Worm (Caenorhabditis elegans) whole organism, young adult: ENCODE data around the gene fbxc-25.
A peak's percentile ranks its signal among the peaks of the same experiment; 100 is the strongest.

Source experiments
- D2030.7 ChIP-seq: fragments of 200-800 bp; sonication (Bioruptor generic); IDR thresholded peaks from 2 replicates; pipeline ENCODE4 v1.3.6; 2022; ENCODE audit warnings: missing genetic modification reagents, missing genetic modification characterization, missing compliant biosample characterization
- F33H1.4 ChIP-seq: fragments of 200-800 bp; sonication (Bioruptor generic); IDR thresholded peaks from 2 replicates; pipeline ENCODE4 v1.3.6; 2022; ENCODE audit warnings: missing genetic modification reagents, missing genetic modification characterization, missing compliant biosample characterization
- F49E8.2 ChIP-seq: sonication (generic microtip); optimal IDR thresholded peaks from 3 replicates; lab custom pipeline; 2017; ENCODE audit warnings: missing genetic modification characterization, mild to moderate bottlenecking, missing compliant biosample characterization, antibody characterized with exemption, moderate library complexity; ENCODE audit not compliant: insufficient read depth
- F55B11.4 ChIP-seq: sonication (generic microtip); optimal IDR thresholded peaks from 2 replicates; lab custom pipeline; 2016; ENCODE audit warnings: missing compliant biosample characterization, missing genetic modification characterization, borderline replicate concordance; ENCODE audit not compliant: insufficient read depth
- T26A5.8 ChIP-seq: sonication (generic microtip); optimal IDR thresholded peaks from 2 replicates; lab custom pipeline; 2016; ENCODE audit warnings: missing genetic modification characterization, missing compliant biosample characterization
- Y53F4B.3 ChIP-seq: fragments of 200-800 bp; sonication (Bioruptor generic); IDR thresholded peaks from 2 replicates; pipeline ENCODE4 v1.3.6; 2022; ENCODE audit warnings: missing genetic modification reagents, missing genetic modification characterization, missing compliant biosample characterization
- ZK185.1 ChIP-seq: sonication (generic microtip); optimal IDR thresholded peaks from 2 replicates; lab custom pipeline; 2016; ENCODE audit warnings: mild to moderate bottlenecking, missing genetic modification characterization, missing compliant biosample characterization; ENCODE audit not compliant: poor library complexity, severe bottlenecking
- athp-1 ChIP-seq: sonication (generic microtip); optimal IDR thresholded peaks from 2 replicates; lab custom pipeline; 2017; ENCODE audit warnings: mild to moderate bottlenecking, missing genetic modification characterization, missing compliant biosample characterization
- attf-5 ChIP-seq: fragments of 200-800 bp; sonication (Bioruptor generic); optimal IDR thresholded peaks from 2 replicates; lab custom pipeline; 2018; ENCODE audit warnings: mild to moderate bottlenecking, missing genetic modification characterization, missing compliant biosample characterization
- attf-6 ChIP-seq: fragments of 200-800 bp; sonication (Bioruptor generic); IDR thresholded peaks from 2 replicates; pipeline ENCODE4 v1.3.6; 2022; ENCODE audit warnings: missing genetic modification reagents, missing genetic modification characterization, missing compliant biosample characterization
- cebp-2 ChIP-seq: fragments of 200-800 bp; sonication (Bioruptor generic); IDR thresholded peaks from 2 replicates; pipeline ENCODE4 v1.3.6; 2022; ENCODE audit warnings: missing genetic modification characterization, missing compliant biosample characterization
- ceh-27 ChIP-seq: fragments of 200-800 bp; sonication (Bioruptor generic); optimal IDR thresholded peaks from 2 replicates; lab custom pipeline; 2018; ENCODE audit warnings: mild to moderate bottlenecking, missing genetic modification characterization, moderate library complexity, missing compliant biosample characterization
- chd-7 ChIP-seq: sonication (generic microtip); optimal IDR thresholded peaks from 2 replicates; lab custom pipeline; 2016; ENCODE audit warnings: mild to moderate bottlenecking, missing genetic modification characterization, moderate library complexity, missing compliant biosample characterization
- egl-18 ChIP-seq: fragments of 200-800 bp; sonication (Bioruptor generic); IDR thresholded peaks from 2 replicates; pipeline ENCODE4 v1.3.6; 2022; ENCODE audit warnings: missing genetic modification reagents, missing genetic modification characterization, missing compliant biosample characterization
- egrh-3 ChIP-seq: fragments of 200-800 bp; sonication (Bioruptor generic); IDR thresholded peaks from 2 replicates; pipeline ENCODE4 v1.3.6; 2022; ENCODE audit warnings: missing genetic modification reagents, missing genetic modification characterization, missing compliant biosample characterization
- hlh-26 ChIP-seq: fragments of 200-800 bp; sonication (Bioruptor generic); conservative IDR thresholded peaks from 2 replicates; pipeline ENCODE4 v1.3.6; 2022; ENCODE audit warnings: missing genetic modification reagents, missing genetic modification characterization, missing compliant biosample characterization
- hsf-1 ChIP-seq: fragments of 200-800 bp; sonication (Bioruptor generic); IDR thresholded peaks from 2 replicates; pipeline ENCODE4 v1.3.6; 2022; ENCODE audit warnings: missing genetic modification reagents, missing genetic modification characterization, missing compliant biosample characterization
- let-526 ChIP-seq: fragments of 200-800 bp; sonication (Bioruptor generic); IDR thresholded peaks from 2 replicates; pipeline ENCODE4 v1.3.6; 2022; ENCODE audit warnings: missing genetic modification reagents, missing genetic modification characterization, missing compliant biosample characterization
- lin-40 ChIP-seq: sonication (generic microtip); optimal IDR thresholded peaks from 2 replicates; lab custom pipeline; 2016; ENCODE audit warnings: missing genetic modification characterization, mild to moderate bottlenecking, missing compliant biosample characterization, missing genotype, missing genetic modification reagents
- madf-10 ChIP-seq: sonication (generic microtip); optimal IDR thresholded peaks from 2 replicates; lab custom pipeline; 2016; ENCODE audit warnings: mild to moderate bottlenecking, missing genetic modification characterization, missing compliant biosample characterization
- mel-28 ChIP-seq: sonication (generic microtip); optimal IDR thresholded peaks from 2 replicates; lab custom pipeline; 2016; ENCODE audit warnings: borderline replicate concordance, mild to moderate bottlenecking, missing genetic modification characterization, missing compliant biosample characterization
- nfya-2 ChIP-seq: fragments of 200-800 bp; sonication (Bioruptor generic); IDR thresholded peaks from 2 replicates; pipeline ENCODE4 v1.3.6; 2022; ENCODE audit warnings: missing genetic modification reagents, missing genetic modification characterization, missing compliant biosample characterization
- nhr-120 ChIP-seq: fragments of 200-800 bp; sonication (Bioruptor generic); IDR thresholded peaks from 2 replicates; pipeline ENCODE4 v1.3.6; 2022; ENCODE audit warnings: missing genetic modification characterization, missing compliant biosample characterization
- nhr-179 ChIP-seq: sonication (generic microtip); optimal IDR thresholded peaks from 2 replicates; lab custom pipeline; 2016; ENCODE audit warnings: mild to moderate bottlenecking, missing genetic modification characterization, missing compliant biosample characterization
- nhr-80 ChIP-seq: sonication (generic microtip); optimal IDR thresholded peaks from 2 replicates; lab custom pipeline; 2016; ENCODE audit warnings: missing genetic modification characterization, missing compliant biosample characterization
- pbrm-1 ChIP-seq: fragments of 200-800 bp; sonication (Bioruptor generic); IDR thresholded peaks from 2 replicates; pipeline ENCODE4 v1.3.6; 2022; ENCODE audit warnings: missing genetic modification reagents, missing genetic modification characterization, missing compliant biosample characterization
- repo-1 ChIP-seq: sonication (generic microtip); optimal IDR thresholded peaks from 2 replicates; lab custom pipeline; 2017; ENCODE audit warnings: mild to moderate bottlenecking, missing genetic modification characterization, missing compliant biosample characterization
- sea-2 ChIP-seq: fragments of 200-800 bp; sonication (Bioruptor generic); IDR thresholded peaks from 2 replicates; pipeline ENCODE4 v1.3.6; 2022; ENCODE audit warnings: missing genetic modification characterization, missing compliant biosample characterization
- snpc-3.4 ChIP-seq: sonication (generic microtip); optimal IDR thresholded peaks from 2 replicates; lab custom pipeline; 2017; ENCODE audit warnings: missing genetic modification characterization, mild to moderate bottlenecking, missing compliant biosample characterization, antibody characterized with exemption, moderate library complexity, missing genotype, missing genetic modification reagents
- snpc-4 ChIP-seq, 5 experiments: fragments of 150-350 bp in 1 of 5; sonication (generic microtip) in 4 of 5; optimal IDR thresholded peaks; 2 replicates each; lab custom pipeline; 2014 to 2018; ENCODE audit warnings: missing genetic modification characterization in 5 of 5, missing biosample characterization in 3 of 5, antibody characterized with exemption in 2 of 5, mild to moderate bottlenecking in 2 of 5, missing compliant biosample characterization in 2 of 5, missing genotype in 2 of 5, moderate library complexity in 2 of 5, missing genetic modification reagents in 1 of 5
- somi-1 ChIP-seq: fragments of 200-800 bp; sonication (Bioruptor generic); optimal IDR thresholded peaks from 2 replicates; lab custom pipeline; 2018; ENCODE audit warnings: mild to moderate bottlenecking, missing genetic modification characterization, missing compliant biosample characterization
- tbx-9 ChIP-seq: sonication (generic microtip); optimal IDR thresholded peaks from 2 replicates; lab custom pipeline; 2016; ENCODE audit warnings: borderline replicate concordance, missing genetic modification characterization, inconsistent platforms, missing compliant biosample characterization
- unc-130 ChIP-seq: sonication (generic microtip); optimal IDR thresholded peaks from 2 replicates; lab custom pipeline; 2016; ENCODE audit warnings: missing genetic modification reagents, missing genetic modification characterization, missing compliant biosample characterization
- zfh-2 ChIP-seq: fragments of 200-800 bp; sonication (Bioruptor generic); conservative IDR thresholded peaks from 2 replicates; pipeline ENCODE4 v1.3.6; 2022; ENCODE audit warnings: missing genetic modification reagents, missing genetic modification characterization, missing compliant biosample characterization
- ztf-18 ChIP-seq: sonication (generic microtip); optimal IDR thresholded peaks from 2 replicates; lab custom pipeline; 2016; ENCODE audit warnings: missing genotype, mild to moderate bottlenecking, missing genetic modification characterization, missing compliant biosample characterization
- ztf-25 ChIP-seq: fragments of 200-800 bp; sonication (Bioruptor generic); IDR thresholded peaks from 2 replicates; pipeline ENCODE4 v1.3.6; 2022; ENCODE audit warnings: missing genetic modification reagents, missing genetic modification characterization, missing compliant biosample characterization
- ztf-28 ChIP-seq: fragments of 200-800 bp; sonication (Bioruptor generic); IDR thresholded peaks from 2 replicates; pipeline ENCODE4 v1.3.6; 2022; ENCODE audit warnings: missing genetic modification reagents, missing genetic modification characterization, missing compliant biosample characterization

fbxc-25 gene

ce11 chrII:2317883-2318357, 21.9 kb upstream of the fbxc-25 start, which contains the start of the genes ZK1240.5 and ZK1240.9:
TSS of gene ZK1240.5 (minus strand) at chrII:2317933.
TSS of gene ZK1240.9 (plus strand) at chrII:2318189.
- TF ChIP-seq nhr-80 (tag; lab: Kevin White, UChicago) (peak; percentile 57), cebp-2 (GFP tag; lab: Robert Waterston, UW) (no peak), Y53F4B.3 (no peak), tbx-9 (tag; lab: Kevin White, UChicago) (no peak), ceh-27 (GFP tag; lab: Kevin White, UChicago) (no peak), snpc-3.4 (tag; lab: Kevin White, UChicago) (no peak), egl-18 (no peak), unc-130 (GFP tag; lab: Kevin White, UChicago) (no peak), sea-2 (GFP tag; lab: Robert Waterston, UW) (no peak)

ce11 chrII:2312747-2313146, 16.7 kb upstream of the fbxc-25 start, which contains the start of the genes trim-21 and B0281.1:
TSS of gene trim-21 (minus strand) at chrII:2312847.
TSS of gene B0281.1 (plus strand) at chrII:2313067.
- no peak for TF ChIP-seq ZK185.1 (tag; lab: Kevin White, UChicago)
- TF ChIP-seq let-526 (GFP tag; lab: Robert Waterston, UW) = no peak
- no peak for TF ChIP-seq nfya-2
- no peak for TF ChIP-seq F33H1.4 (GFP tag; lab: Robert Waterston, UW)
- no peak for TF ChIP-seq madf-10 (tag; lab: Kevin White, UChicago)
- no peak for TF ChIP-seq hsf-1
- TF ChIP-seq attf-6 (GFP tag; lab: Robert Waterston, UW) = no peak
- TF ChIP-seq attf-5 = no peak
- TF ChIP-seq ztf-18 = no peak
- TF ChIP-seq ztf-28 (GFP tag; lab: Robert Waterston, UW) = no peak
- TF ChIP-seq hlh-26 = no peak
- TF ChIP-seq athp-1 = no peak
- no peak for TF ChIP-seq mel-28
- TF ChIP-seq snpc-4 (GFP tag; optimal IDR thresholded peaks at IDR 0.05; lab: Kevin White, UChicago) = no peak
- TF ChIP-seq snpc-4 (tag; optimal IDR thresholded peaks at IDR 0.05; lab: Kevin White, UChicago) = no peak
- TF ChIP-seq repo-1 (tag; lab: Kevin White, UChicago) = no peak
- no peak for TF ChIP-seq ztf-25 (GFP tag; lab: Robert Waterston, UW)
- TF ChIP-seq, all 124 proteins: peak for 0

DNA sequence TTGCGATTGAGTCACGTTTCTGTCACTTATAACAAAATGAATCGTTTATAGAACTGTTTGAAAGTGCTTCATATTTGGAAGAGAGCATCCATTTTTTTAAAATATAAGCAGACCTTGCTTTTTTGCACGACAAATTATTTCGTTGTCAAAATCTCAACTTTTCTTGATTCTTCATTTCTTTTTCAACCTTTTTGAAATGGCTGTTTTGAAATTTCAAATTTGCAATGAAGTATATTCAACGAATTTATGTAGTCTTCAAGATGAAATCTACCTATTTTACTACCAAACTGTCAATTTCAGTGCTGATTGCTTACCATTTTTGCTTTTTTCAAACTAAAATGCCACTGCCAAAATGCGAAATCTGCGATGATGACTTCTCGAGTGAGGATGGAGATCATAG, 10.7 kb upstream of the fbxc-25 start, which contains the start of gene B0281.3:
B0281.3 (plus strand) TSS at position 301 of the 400 bp plus-strand sequence.
- TF ChIP-seq chd-7 (tag; lab: Kevin White, UChicago) (no peak), T26A5.8 (no peak), egrh-3 (GFP tag; lab: Robert Waterston, UW) (no peak), lin-40 (tag; lab: Kevin White, UChicago) (no peak), D2030.7 (GFP tag; lab: Robert Waterston, UW) (no peak), F49E8.2 (no peak)
- TF ChIP-seq, all 124 proteins: peak for 0

DNA sequence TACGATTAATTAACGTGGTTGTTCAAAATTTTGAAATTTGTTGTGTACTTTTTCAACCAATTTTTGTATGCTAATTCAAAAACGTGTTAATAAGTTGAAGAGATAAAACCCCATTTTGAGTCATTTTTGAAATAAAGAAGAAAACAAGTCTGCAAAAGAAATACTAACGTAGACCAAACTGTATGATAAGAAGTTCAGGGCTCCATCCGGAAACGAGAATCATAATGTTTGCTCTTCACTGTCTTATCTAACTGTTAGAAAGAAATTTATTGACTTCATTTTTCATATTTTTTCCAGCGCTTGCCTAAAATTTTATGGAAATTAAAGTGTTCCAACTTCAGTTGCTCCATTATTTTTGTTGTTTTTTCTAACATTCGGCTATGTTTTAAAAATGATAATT, 9.4 kb upstream of the fbxc-25 start:
- TF ChIP-seq nhr-120 (GFP tag; lab: Robert Waterston, UW) (no peak), nhr-179 (tag; lab: Kevin White, UChicago) (no peak), ZK185.1 (tag; lab: Kevin White, UChicago) (no peak), somi-1 (no peak), F55B11.4 (no peak), pbrm-1 (GFP tag; lab: Robert Waterston, UW) (no peak), zfh-2 (GFP tag; lab: Robert Waterston, UW) (no peak), nhr-80 (tag; lab: Kevin White, UChicago) (peak; percentile 62)
